Worm (Caenorhabditis elegans) whole organism, late embryonic: ENCODE results near the gene sre-50.
A peak's percentile ranks its signal among the peaks of the same experiment; 100 is the strongest.

Experiments
- F13H6.1 ChIP-seq: sonication (generic microtip); optimal IDR thresholded peaks from 2 replicates; lab custom pipeline; 2016; ENCODE audit warnings: missing genetic modification characterization, missing compliant biosample characterization
- K09A11.1 ChIP-seq: sonication (generic microtip); optimal IDR thresholded peaks from 2 replicates; lab custom pipeline; 2017; ENCODE audit warnings: antibody characterized with exemption, mild to moderate bottlenecking, missing genetic modification characterization, missing compliant biosample characterization; ENCODE audit not compliant: insufficient read depth
- ama-1 ChIP-seq: fragments of 150-350 bp; optimal IDR thresholded peaks from 2 replicates; lab custom pipeline; 2014
- ceh-18 ChIP-seq: sonication (generic microtip); optimal IDR thresholded peaks from 2 replicates; lab custom pipeline; 2016; ENCODE audit warnings: missing genetic modification characterization, missing compliant biosample characterization
- ceh-24 ChIP-seq: sonication (generic microtip); optimal IDR thresholded peaks from 2 replicates; lab custom pipeline; 2016; ENCODE audit warnings: mild to moderate bottlenecking, missing genetic modification characterization, missing compliant biosample characterization
- ceh-30 ChIP-seq: fragments of 150-350 bp; optimal IDR thresholded peaks from 2 replicates; lab custom pipeline; 2014; ENCODE audit warnings: missing biosample characterization, missing genetic modification characterization
- ceh-48 ChIP-seq: sonication (generic microtip); optimal IDR thresholded peaks from 2 replicates; lab custom pipeline; 2016; ENCODE audit warnings: missing genetic modification characterization, inconsistent platforms, missing compliant biosample characterization
- ceh-6 ChIP-seq: fragments of 200-800 bp; sonication (Bioruptor generic); optimal IDR thresholded peaks from 2 replicates; lab custom pipeline; 2018; ENCODE audit warnings: mild to moderate bottlenecking, missing genetic modification characterization, missing compliant biosample characterization
- ceh-9 ChIP-seq: sonication (generic microtip); optimal IDR thresholded peaks from 2 replicates; lab custom pipeline; 2016; ENCODE audit warnings: mild to moderate bottlenecking, missing genetic modification characterization, inconsistent platforms, missing compliant biosample characterization
- che-1 ChIP-seq: sonication (generic microtip); optimal IDR thresholded peaks from 2 replicates; lab custom pipeline; 2016; ENCODE audit warnings: mild to moderate bottlenecking, missing genetic modification characterization, missing compliant biosample characterization
- dmd-4 ChIP-seq: sonication (generic microtip); optimal IDR thresholded peaks from 2 replicates; lab custom pipeline; 2016; ENCODE audit warnings: borderline replicate concordance, missing genetic modification characterization, missing compliant biosample characterization
- dve-1 ChIP-seq: sonication (generic microtip); optimal IDR thresholded peaks from 2 replicates; lab custom pipeline; 2017; ENCODE audit warnings: antibody characterized with exemption, mild to moderate bottlenecking, missing genetic modification characterization, missing compliant biosample characterization
- elt-2 ChIP-seq: sonication (generic microtip); optimal IDR thresholded peaks from 2 replicates; lab custom pipeline; 2016; ENCODE audit warnings: missing genetic modification reagents, missing genetic modification characterization, missing compliant biosample characterization
- elt-4 ChIP-seq: sonication (generic microtip); optimal IDR thresholded peaks from 2 replicates; lab custom pipeline; 2016; ENCODE audit warnings: missing genetic modification characterization, missing compliant biosample characterization
- eyg-1 ChIP-seq: sonication (generic microtip); optimal IDR thresholded peaks from 2 replicates; lab custom pipeline; 2016; ENCODE audit warnings: missing genotype, missing genetic modification characterization, missing compliant biosample characterization
- fax-1 ChIP-seq: sonication (generic microtip); optimal IDR thresholded peaks from 2 replicates; lab custom pipeline; 2016; ENCODE audit warnings: missing genotype, missing genetic modification characterization, missing compliant biosample characterization
- gmeb-2 ChIP-seq: sonication (generic microtip); optimal IDR thresholded peaks from 2 replicates; lab custom pipeline; 2016; ENCODE audit warnings: missing genetic modification characterization, inconsistent platforms, missing compliant biosample characterization
- hlh-13 ChIP-seq: fragments of 200-800 bp; sonication (Bioruptor generic); optimal IDR thresholded peaks from 2 replicates; lab custom pipeline; 2018; ENCODE audit warnings: mild to moderate bottlenecking, missing genetic modification characterization, missing compliant biosample characterization
- hlh-15 ChIP-seq: sonication (generic microtip); optimal IDR thresholded peaks from 2 replicates; lab custom pipeline; 2016; ENCODE audit warnings: missing genetic modification characterization, missing compliant biosample characterization
- hlh-8 ChIP-seq: sonication (generic microtip); optimal IDR thresholded peaks from 2 replicates; lab custom pipeline; 2016; ENCODE audit warnings: missing genotype, missing genetic modification characterization, missing compliant biosample characterization
- lim-6 ChIP-seq: sonication (generic microtip); optimal IDR thresholded peaks from 2 replicates; lab custom pipeline; 2016; ENCODE audit warnings: missing genetic modification characterization, missing compliant biosample characterization
- lin-11 ChIP-seq: fragments of 200-800 bp; sonication (Bioruptor generic); optimal IDR thresholded peaks from 2 replicates; lab custom pipeline; 2018; ENCODE audit warnings: mild to moderate bottlenecking, missing genetic modification characterization, missing compliant biosample characterization
- nfya-1 ChIP-seq: sonication (generic microtip); optimal IDR thresholded peaks from 2 replicates; lab custom pipeline; 2017; ENCODE audit warnings: missing genetic modification characterization, mild to moderate bottlenecking, missing compliant biosample characterization, antibody characterized with exemption, moderate library complexity
- nhr-11 ChIP-seq: fragments of 150-350 bp; optimal IDR thresholded peaks from 2 replicates; lab custom pipeline; 2014; ENCODE audit warnings: missing biosample characterization, missing genetic modification characterization
- nhr-232 ChIP-seq: sonication (generic microtip); optimal IDR thresholded peaks from 2 replicates; lab custom pipeline; 2016; ENCODE audit warnings: missing genetic modification characterization, missing compliant biosample characterization
- odd-2 ChIP-seq: sonication (generic microtip); optimal IDR thresholded peaks from 2 replicates; lab custom pipeline; 2017; ENCODE audit warnings: antibody characterized with exemption, mild to moderate bottlenecking, missing genetic modification characterization, missing compliant biosample characterization
- pax-1 ChIP-seq: fragments of 150-350 bp; optimal IDR thresholded peaks from 2 replicates; lab custom pipeline; 2014; ENCODE audit warnings: missing biosample characterization, missing genetic modification characterization
- pha-2 ChIP-seq: sonication (generic microtip); optimal IDR thresholded peaks from 2 replicates; lab custom pipeline; 2017; ENCODE audit warnings: mild to moderate bottlenecking, missing genetic modification characterization, missing compliant biosample characterization
- pqm-1 ChIP-seq: sonication (generic microtip); optimal IDR thresholded peaks from 2 replicates; lab custom pipeline; 2016; ENCODE audit warnings: missing genetic modification characterization, missing compliant biosample characterization
- sdc-2 ChIP-seq: sonication (generic microtip); optimal IDR thresholded peaks from 2 replicates; lab custom pipeline; 2016; ENCODE audit warnings: missing genotype, missing genetic modification characterization, missing compliant biosample characterization
- sox-4 ChIP-seq: sonication (generic microtip); optimal IDR thresholded peaks from 2 replicates; lab custom pipeline; 2017; ENCODE audit warnings: mild to moderate bottlenecking, missing genetic modification characterization, inconsistent platforms, missing compliant biosample characterization
- unc-3 ChIP-seq, 2 experiments: fragments of 200-800 bp in 1 of 2; sonication (Bioruptor generic) in 1 of 2; sonication (generic microtip) in 1 of 2; conservative IDR thresholded peaks in 1 of 2; optimal IDR thresholded peaks in 1 of 2; 2 replicates each; pipeline versions ENCODE4 v1.3.6 to Lab custom; 2016 to 2022; ENCODE audit warnings: missing compliant biosample characterization in 2 of 2, missing genetic modification characterization in 2 of 2, missing genetic modification reagents in 1 of 2
- unc-42 ChIP-seq: sonication (generic microtip); optimal IDR thresholded peaks from 2 replicates; lab custom pipeline; 2016; ENCODE audit warnings: missing genotype, missing genetic modification characterization, missing compliant biosample characterization
- zip-5 ChIP-seq: sonication (generic microtip); optimal IDR thresholded peaks from 2 replicates; lab custom pipeline; 2016; ENCODE audit warnings: missing genetic modification characterization, missing compliant biosample characterization
- ztf-16 ChIP-seq: sonication (generic microtip); optimal IDR thresholded peaks from 2 replicates; lab custom pipeline; 2017; ENCODE audit warnings: missing genetic modification characterization, missing compliant biosample characterization

Gene sre-50

ce11 chrII:12303142-12303541, at the start of gene sre-50:
Gene sre-50, plus strand, starts transcription at chrII:12303525.
- TF ChIP-seq ceh-48: peak; percentile 16
- TF ChIP-seq lin-11 (tag; lab: Kevin White, UChicago): no peak
- TF ChIP-seq che-1 (tag; lab: Kevin White, UChicago): no peak
- TF ChIP-seq ceh-24: no peak

ce11 chrII:12255545-12256233, 47.6 kb upstream of the sre-50 start:
- peak; percentile 70 for TF ChIP-seq ceh-48
- TF ChIP-seq dmd-4 (tag; lab: Kevin White, UChicago): no peak

ce11 chrII:12256528-12256927, 46.8 kb upstream of the sre-50 start, which contains the start of gene parn-2:
Gene parn-2, minus strand, starts transcription at chrII:12256628.
- TF ChIP-seq ama-1 (no peak), pqm-1 (tag; lab: Kevin White, UChicago) (no peak), K09A11.1 (tag; lab: Kevin White, UChicago) (no peak), ceh-24 (no peak), nhr-232 (tag; lab: Kevin White, UChicago) (no peak), ztf-16 (tag; lab: Kevin White, UChicago) (no peak), hlh-13 (GFP tag; lab: Kevin White, UChicago) (no peak), ceh-30 (tag; lab: Kevin White, UChicago) (no peak), unc-42 (tag; lab: Kevin White, UChicago) (no peak), che-1 (tag; lab: Kevin White, UChicago) (no peak), sdc-2 (no peak), lin-11 (tag; lab: Kevin White, UChicago) (no peak), pax-1 (tag; lab: Kevin White, UChicago) (no peak), fax-1 (tag; lab: Kevin White, UChicago) (no peak), nhr-11 (tag; lab: Kevin White, UChicago) (no peak), gmeb-2 (tag; lab: Kevin White, UChicago) (no peak), ceh-18 (no peak), ceh-6 (GFP tag; lab: Kevin White, UChicago) (no peak), elt-4 (tag; lab: Kevin White, UChicago) (no peak)
- TF ChIP-seq, all 69 proteins: peak for 0

- no peak for TF ChIP-seq zip-5 (tag; lab: Kevin White, UChicago)
- no peak for TF ChIP-seq ama-1
- no peak for TF ChIP-seq hlh-8 (tag; lab: Kevin White, UChicago)
- TF ChIP-seq dve-1 (tag; lab: Kevin White, UChicago): no peak
- TF ChIP-seq elt-2 (tag; lab: Kevin White, UChicago): no peak
- TF ChIP-seq ceh-18: no peak
- no peak for TF ChIP-seq lim-6 (tag; lab: Kevin White, UChicago)
- TF ChIP-seq unc-3 (GFP tag; conservative IDR thresholded peaks at IDR 0.05; lab: Robert Waterston, UW): no peak
- TF ChIP-seq unc-3 (tag; optimal IDR thresholded peaks at IDR 0.05; lab: Kevin White, UChicago): no peak
- no peak for TF ChIP-seq K09A11.1 (tag; lab: Kevin White, UChicago)
- TF ChIP-seq unc-42 (tag; lab: Kevin White, UChicago): no peak
- TF ChIP-seq odd-2 (tag; lab: Kevin White, UChicago): no peak
- no peak for TF ChIP-seq F13H6.1 (tag; lab: Kevin White, UChicago)
- TF ChIP-seq pha-2 (tag; lab: Kevin White, UChicago): no peak
- TF ChIP-seq sox-4: no peak
- TF ChIP-seq ceh-9: no peak
- TF ChIP-seq hlh-15 (tag; lab: Kevin White, UChicago): no peak
- TF ChIP-seq eyg-1 (tag; lab: Kevin White, UChicago): no peak
- no peak for TF ChIP-seq pqm-1 (tag; lab: Kevin White, UChicago)
- TF ChIP-seq nfya-1: no peak
- TF ChIP-seq, all 69 proteins: peak for 0
These were observed 46.2 kb upstream of the sre-50 start for ce11 chrII:12257095-12257494.
